Worm (Caenorhabditis elegans) whole organism, L4/young adult: ENCODE data around the gene ZK899.3.

Experiments
- W03F9.2 ChIP-seq: fragments of 150-350 bp; optimal IDR thresholded peaks from 2 replicates; lab custom pipeline; 2014; ENCODE audit warnings: missing biosample characterization, missing genetic modification characterization
- dao-5 ChIP-seq: sonication (generic microtip); optimal IDR thresholded peaks from 2 replicates; lab custom pipeline; 2016; ENCODE audit warnings: missing genotype, missing genetic modification characterization, moderate library complexity, missing compliant biosample characterization
- him-1 ChIP-seq: sonication (generic microtip); optimal IDR thresholded peaks from 2 replicates; lab custom pipeline; 2016; ENCODE audit warnings: missing genotype, missing genetic modification reagents, missing genetic modification characterization, missing compliant biosample characterization

DNA sequence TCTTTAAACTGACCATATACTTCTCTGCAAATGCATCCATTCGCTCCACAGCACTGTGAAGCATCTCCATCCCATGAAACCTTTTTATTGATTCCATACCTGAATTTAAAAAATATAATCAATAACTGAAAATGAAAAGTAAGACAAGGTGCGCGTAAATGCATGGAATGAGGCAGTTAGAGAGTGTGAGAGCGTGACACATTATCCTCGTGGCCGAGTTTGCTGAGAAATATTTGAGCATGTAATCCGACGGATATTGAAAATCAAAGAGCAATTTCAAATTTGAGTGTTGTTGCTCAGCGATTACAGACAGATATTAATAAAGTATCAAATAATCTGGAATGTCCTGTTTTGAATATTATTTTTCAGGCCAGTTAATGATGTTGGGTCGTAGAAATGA, 3.6 kb upstream of the ZK899.3 start, which contains the start of gene ZK899.7:
- TF ChIP-seq W03F9.2 (tag; lab: Kevin White, UChicago), result no peak
- TF ChIP-seq him-1 (tag; lab: Kevin White, UChicago), result no peak
- TF ChIP-seq dao-5, result no peak
